Worm (Caenorhabditis elegans) whole organism, L2 larva: ENCODE data around the gene fax-1.

ENCODE experiments used
- Y55F3AM.14 ChIP-seq: fragments of 200-800 bp; sonication (Bioruptor generic); optimal IDR thresholded peaks from 2 replicates; lab custom pipeline; 2018; ENCODE audit warnings: mild to moderate bottlenecking, missing genetic modification characterization, missing compliant biosample characterization
- blmp-1 ChIP-seq: sonication (generic microtip); optimal IDR thresholded peaks from 2 replicates; lab custom pipeline; 2017; ENCODE audit warnings: missing genetic modification characterization, mild to moderate bottlenecking, missing compliant biosample characterization, antibody characterized with exemption, moderate library complexity; ENCODE audit not compliant: insufficient read depth
- ceh-82 ChIP-seq: fragments of 150-350 bp; optimal IDR thresholded peaks from 2 replicates; lab custom pipeline; 2014; ENCODE audit warnings: missing biosample characterization, missing genetic modification characterization
- fos-1 ChIP-seq: fragments of 150-350 bp; optimal IDR thresholded peaks from 2 replicates; lab custom pipeline; 2014; ENCODE audit warnings: missing biosample characterization, missing genetic modification characterization
- gmeb-1 ChIP-seq: fragments of 150-350 bp; optimal IDR thresholded peaks from 2 replicates; lab custom pipeline; 2014; ENCODE audit warnings: missing biosample characterization, missing genetic modification characterization
- mab-5 ChIP-seq: fragments of 150-350 bp; optimal IDR thresholded peaks from 2 replicates; lab custom pipeline; 2014; ENCODE audit warnings: missing biosample characterization, missing genetic modification characterization
- nhr-10 ChIP-seq: sonication (generic microtip); optimal IDR thresholded peaks from 2 replicates; lab custom pipeline; 2017; ENCODE audit warnings: missing biosample characterization, missing genetic modification characterization
- nhr-11 ChIP-seq: fragments of 150-350 bp; optimal IDR thresholded peaks from 2 replicates; lab custom pipeline; 2014; ENCODE audit warnings: missing biosample characterization, missing genetic modification characterization
- nhr-237 ChIP-seq: fragments of 150-350 bp; optimal IDR thresholded peaks from 2 replicates; lab custom pipeline; 2014; ENCODE audit warnings: missing biosample characterization, missing genetic modification characterization
- nhr-6 ChIP-seq: fragments of 150-350 bp; optimal IDR thresholded peaks from 2 replicates; lab custom pipeline; 2014; ENCODE audit warnings: missing biosample characterization, missing genetic modification characterization
- snpc-4 ChIP-seq: fragments of 150-350 bp; optimal IDR thresholded peaks from 2 replicates; lab custom pipeline; 2014; ENCODE audit warnings: missing biosample characterization, missing genetic modification characterization
- unc-62 ChIP-seq: fragments of 150-350 bp; optimal IDR thresholded peaks from 2 replicates; lab custom pipeline; 2014; ENCODE audit warnings: missing biosample characterization, missing genetic modification reagents, missing genetic modification characterization
- zag-1 ChIP-seq: fragments of 150-350 bp; optimal IDR thresholded peaks from 2 replicates; lab custom pipeline; 2014; ENCODE audit warnings: missing biosample characterization, missing genetic modification characterization
- ztf-11 ChIP-seq: sonication (generic microtip); optimal IDR thresholded peaks from 2 replicates; lab custom pipeline; 2017; ENCODE audit warnings: missing biosample characterization, missing genetic modification characterization

ce11 chrX:3230575-3230974, 31.4 kb upstream of the fax-1 start:
- no peak for TF ChIP-seq nhr-11 (tag; lab: Kevin White, UChicago)
- TF ChIP-seq mab-5 (tag; lab: Kevin White, UChicago), result no peak
- no peak for TF ChIP-seq fos-1
- TF ChIP-seq unc-62 (GFP tag; lab: Kevin White, UChicago), result no peak
- TF ChIP-seq ceh-82 (tag; lab: Kevin White, UChicago), result no peak
- no peak for TF ChIP-seq snpc-4 (tag; lab: Kevin White, UChicago)
- TF ChIP-seq blmp-1 (tag; lab: Kevin White, UChicago), result no peak
- TF ChIP-seq ztf-11 (tag; lab: Kevin White, UChicago), result no peak
- no peak for TF ChIP-seq nhr-10
- TF ChIP-seq nhr-6 (tag; lab: Kevin White, UChicago), result no peak
- TF ChIP-seq gmeb-1 (tag; lab: Kevin White, UChicago), result no peak
- no peak for TF ChIP-seq zag-1 (tag; lab: Kevin White, UChicago)
- no peak for TF ChIP-seq nhr-237 (tag; lab: Kevin White, UChicago)
- no peak for TF ChIP-seq Y55F3AM.14 (GFP tag; lab: Kevin White, UChicago)
